Fruit fly (Drosophila melanogaster) whole organism, adult: Measurements from ENCODE around the gene CG4951.

Source experiments
- CG11617 ChIP-seq: fragments of 200-800 bp; sonication (Bioruptor generic); optimal IDR thresholded peaks from 2 replicates; lab custom pipeline; 2017; ENCODE audit warnings: mild to moderate bottlenecking, missing biosample characterization, missing genetic modification reagents, missing genetic modification characterization
- CG12768 ChIP-seq: fragments of 200-800 bp; sonication (Bioruptor generic); optimal IDR thresholded peaks from 2 replicates; lab custom pipeline; 2017; ENCODE audit warnings: missing biosample characterization, missing genetic modification characterization, mild to moderate bottlenecking, moderate library complexity, missing genetic modification reagents
- CG14711 ChIP-seq: fragments of 200-800 bp; sonication (Bioruptor generic); optimal IDR thresholded peaks from 2 replicates; lab custom pipeline; 2018; ENCODE audit warnings: missing biosample characterization, mild to moderate bottlenecking, missing genetic modification characterization, moderate library complexity
- CG1620 ChIP-seq: fragments of 200-800 bp; sonication (Bioruptor generic); optimal IDR thresholded peaks from 2 replicates; lab custom pipeline; 2016; ENCODE audit warnings: missing biosample characterization, missing genetic modification characterization
- CG33017 ChIP-seq: fragments of 200-800 bp; sonication (Bioruptor generic); optimal IDR thresholded peaks from 2 replicates; lab custom pipeline; 2018; ENCODE audit warnings: missing biosample characterization, mild to moderate bottlenecking, missing genetic modification characterization, moderate library complexity
- CG5204 ChIP-seq: fragments of 200-800 bp; sonication (Bioruptor generic); optimal IDR thresholded peaks from 2 replicates; lab custom pipeline; 2016; ENCODE audit warnings: missing biosample characterization, missing genetic modification characterization
- CG7045 ChIP-seq: fragments of 200-800 bp; sonication (Bioruptor generic); optimal IDR thresholded peaks from 2 replicates; lab custom pipeline; 2017; ENCODE audit warnings: missing biosample characterization, mild to moderate bottlenecking, missing genetic modification characterization
- CG7101 ChIP-seq: fragments of 200-800 bp; sonication (Bioruptor generic); optimal IDR thresholded peaks from 2 replicates; lab custom pipeline; 2018; ENCODE audit warnings: missing biosample characterization, mild to moderate bottlenecking, missing genetic modification characterization, moderate library complexity
- Clk ChIP-seq: fragments of 200-800 bp; sonication (Bioruptor generic); optimal IDR thresholded peaks from 2 replicates; lab custom pipeline; 2017; ENCODE audit warnings: missing biosample characterization, missing genetic modification characterization
- Crg-1 ChIP-seq: fragments of 200-800 bp; sonication (Bioruptor generic); optimal IDR thresholded peaks from 2 replicates; lab custom pipeline; 2016; ENCODE audit warnings: missing biosample characterization, missing genetic modification characterization
- Hr96 ChIP-seq: fragments of 200-800 bp; sonication (Bioruptor generic); optimal IDR thresholded peaks from 2 replicates; lab custom pipeline; 2016; ENCODE audit warnings: missing biosample characterization, missing genetic modification characterization
- Mnt ChIP-seq: fragments of 200-800 bp; sonication (Bioruptor generic); optimal IDR thresholded peaks from 2 replicates; lab custom pipeline; 2016; ENCODE audit warnings: missing biosample characterization, mild to moderate bottlenecking, missing genetic modification characterization
- bab1 ChIP-seq: fragments of 200-800 bp; sonication (Bioruptor generic); optimal IDR thresholded peaks from 3 replicates; lab custom pipeline; 2019; ENCODE audit warnings: missing biosample characterization, mild to moderate bottlenecking, missing genetic modification characterization, moderate library complexity
- cic ChIP-seq: fragments of 200-800 bp; sonication (Bioruptor generic); optimal IDR thresholded peaks from 2 replicates; lab custom pipeline; 2017; ENCODE audit warnings: missing biosample characterization, mild to moderate bottlenecking, missing genetic modification characterization, moderate library complexity
- cnc ChIP-seq, 2 experiments: fragments of >200 bp; optimal IDR thresholded peaks; 2 replicates each; lab custom pipeline; 2017
- kay ChIP-seq: fragments of 200-800 bp; sonication (Bioruptor generic); peaks from one replicate; lab custom pipeline; 2016; ENCODE audit warnings: missing biosample characterization, missing genetic modification characterization, borderline replicate concordance
- ovo ChIP-seq: fragments of 200-800 bp; sonication (Bioruptor generic); optimal IDR thresholded peaks from 2 replicates; lab custom pipeline; 2016; ENCODE audit warnings: missing biosample characterization, missing genetic modification characterization
- pad ChIP-seq: fragments of 200-800 bp; sonication (Bioruptor generic); optimal IDR thresholded peaks from 3 replicates; lab custom pipeline; 2017; ENCODE audit warnings: missing biosample characterization, missing genetic modification characterization, mild to moderate bottlenecking, moderate library complexity, missing genetic modification reagents
- tj ChIP-seq: fragments of 200-800 bp; sonication (Bioruptor generic); optimal IDR thresholded peaks from 3 replicates; lab custom pipeline; 2017; ENCODE audit warnings: missing biosample characterization, mild to moderate bottlenecking, missing genetic modification characterization, moderate library complexity
- toe ChIP-seq: fragments of 200-800 bp; sonication (Bioruptor generic); optimal IDR thresholded peaks from 2 replicates; lab custom pipeline; 2016; ENCODE audit warnings: missing biosample characterization, missing genetic modification characterization

The CG4951 gene

dm6 chr3R:27922673-27923175, 31.2 kb downstream of the CG4951 start, which contains the start of gene RpL4:
Gene RpL4, plus strand, starts transcription at chr3R:27922821.
- TF ChIP-seq ovo (GFP tag; lab: Kevin White, UChicago) (peak; percentile 83), pad (GFP tag; lab: Kevin White, UChicago) (peak; percentile 75), Hr96 (GFP tag; lab: Kevin White, UChicago) (peak; percentile 91), cic (peak; percentile 72), CG1620 (GFP tag; lab: Kevin White, UChicago) (peak; percentile 91), toe (GFP tag; lab: Kevin White, UChicago) (peak; percentile 82), CG11617 (GFP tag; lab: Kevin White, UChicago) (peak; percentile 95), CG14711 (tag; lab: Kevin White, UChicago) (peak; percentile 59), Clk (peak; percentile 46), CG5204 (peak; percentile 84), CG12768 (peak; percentile 85), cnc (optimal IDR thresholded peaks at IDR 0.05; lab: Kevin White, UChicago) (no peak), Crg-1 (peak; percentile 92), tj (GFP tag; lab: Kevin White, UChicago) (peak; percentile 80), bab1 (GFP tag; lab: Kevin White, UChicago) (peak; percentile 64), Mnt (peak; percentile 93), CG33017 (tag; lab: Kevin White, UChicago) (peak; percentile 84), kay (GFP tag; lab: Kevin White, UChicago) (no peak), CG7045 (GFP tag; lab: Kevin White, UChicago) (peak; percentile 89), CG7101 (tag; lab: Kevin White, UChicago) (peak; percentile 92)

- TF ChIP-seq CG12768, result no peak
- TF ChIP-seq Clk, result no peak
- no peak for TF ChIP-seq Hr96 (GFP tag; lab: Kevin White, UChicago)
- no peak for TF ChIP-seq kay (GFP tag; lab: Kevin White, UChicago)
- no peak for TF ChIP-seq bab1 (GFP tag; lab: Kevin White, UChicago)
- TF ChIP-seq CG14711 (tag; lab: Kevin White, UChicago), result no peak
- no peak for TF ChIP-seq Crg-1
- TF ChIP-seq toe (GFP tag; lab: Kevin White, UChicago), result no peak
- TF ChIP-seq CG1620 (GFP tag; lab: Kevin White, UChicago), result no peak
- TF ChIP-seq cic, result no peak
- TF ChIP-seq CG5204, result no peak
Observed at dm6 chr3R:27921982-27922672, 31.8 kb downstream of the CG4951 start, which contains the start of gene BCAS2. Gene BCAS2, minus strand, starts transcription at chr3R:27922356.

dm6 chr3R:27920883-27921282, 33.0 kb downstream of the CG4951 start, which contains the start of gene CG12259:
Gene CG12259, minus strand, starts transcription at chr3R:27921089.
- TF ChIP-seq Mnt (no peak), Clk (no peak), CG12768 (no peak), ovo (GFP tag; lab: Kevin White, UChicago) (no peak)

- no peak for TF ChIP-seq pad (GFP tag; lab: Kevin White, UChicago)
- TF ChIP-seq CG5204, result no peak
- TF ChIP-seq ovo (GFP tag; lab: Kevin White, UChicago), result no peak
- peak; percentile 13 for TF ChIP-seq CG12768
- TF ChIP-seq CG7101 (tag; lab: Kevin White, UChicago), result peak; percentile 36
- TF ChIP-seq bab1 (GFP tag; lab: Kevin White, UChicago), result peak; percentile 61
- no peak for TF ChIP-seq Crg-1
- peak; percentile 8 for TF ChIP-seq Mnt
- no peak for TF ChIP-seq kay (GFP tag; lab: Kevin White, UChicago)
- TF ChIP-seq CG11617 (GFP tag; lab: Kevin White, UChicago), result peak; percentile 58
- peak; percentile 28 for TF ChIP-seq CG33017 (tag; lab: Kevin White, UChicago)
- TF ChIP-seq Clk, result no peak
- TF ChIP-seq CG14711 (tag; lab: Kevin White, UChicago), result peak; percentile 46
- TF ChIP-seq Hr96 (GFP tag; lab: Kevin White, UChicago), result no peak
Observed at dm6 chr3R:27919385-27919789, 34.5 kb downstream of the CG4951 start, which contains the start of gene Boh1. Gene Boh1, minus strand, starts transcription at chr3R:27919460.

dm6 chr3R:27916355-27917019, 37.4 kb downstream of the CG4951 start, which contains the start of the genes CG5003 and mRpS22:
Gene CG5003, minus strand, starts transcription at chr3R:27916516.
Gene mRpS22, plus strand, starts transcription at chr3R:27916908.
- TF ChIP-seq Hr96 (GFP tag; lab: Kevin White, UChicago) (peak; percentile 28), CG14711 (tag; lab: Kevin White, UChicago) (peak; percentile 44), tj (GFP tag; lab: Kevin White, UChicago) (peak; percentile 52), toe (GFP tag; lab: Kevin White, UChicago) (peak; percentile 77), Mnt (peak; percentile 37), CG7045 (GFP tag; lab: Kevin White, UChicago) (peak; percentile 68), CG12768 (peak; percentile 70), Clk (peak; percentile 51), cnc (optimal IDR thresholded peaks at IDR 0.05; lab: Kevin White, UChicago) (no peak), ovo (GFP tag; lab: Kevin White, UChicago) (peak; percentile 45), CG1620 (GFP tag; lab: Kevin White, UChicago) (peak; percentile 76), Crg-1 (peak; percentile 68), cic (no peak), bab1 (GFP tag; lab: Kevin White, UChicago) (no peak), kay (GFP tag; lab: Kevin White, UChicago) (no peak), CG7101 (tag; lab: Kevin White, UChicago) (peak; percentile 65), CG11617 (GFP tag; lab: Kevin White, UChicago) (peak; percentile 78), CG5204 (no peak), pad (GFP tag; lab: Kevin White, UChicago) (peak; percentile 64), CG33017 (tag; lab: Kevin White, UChicago) (peak; percentile 45)
